Comparison of ENCODE assay signal across 3 fruit fly cellular contexts in genomic region chr3L:4731687-4732086, dm6.
TF ChIP-seq lines count a peak whose summit lies in the region.

No protein-coding gene starts in this region.

- no peak for TF ChIP-seq CTCF in whole organism, embryonic (GFP tag; optimal IDR thresholded peaks at IDR 0.05; lab: Kevin White, UChicago)

TF ChIP-seq in whole organism, embryonic, 481 proteins besides CTCF, POLR2A, EP300 and RAD21:
- TF ChIP-seq bsh (GFP tag; optimal IDR thresholded peaks at IDR 0.05; lab: Kevin White, UChicago) (peak in 1 of 2 experiments; percentile 51), Drgx (GFP tag; IDR thresholded peaks at IDR 0.05; lab: Robert Waterston, UW) (peak; percentile 39; the same call in 1 of the 2 replicates), Dref (GFP tag; IDR thresholded peaks at IDR 0.05; lab: Robert Waterston, UW) (no peak), CG17328 (GFP tag; IDR thresholded peaks at IDR 0.05; lab: Robert Waterston, UW) (no peak), CG7987 (GFP tag; optimal IDR thresholded peaks at IDR 0.05; lab: Kevin White, UChicago) (no peak), tap (tag; optimal IDR thresholded peaks at IDR 0.05; lab: Kevin White, UChicago) (no peak)

TF ChIP-seq in whole organism, prepupa, 60 proteins besides CTCF, POLR2A, EP300 and RAD21 (continues in another document):
- TF ChIP-seq CG6163 (GFP tag; IDR thresholded peaks at IDR 0.05; lab: Robert Waterston, UW), result peak; percentile 60; the same call in 1 of the 3 replicates
- no peak for TF ChIP-seq Hr38 (GFP tag; optimal IDR thresholded peaks at IDR 0.05; lab: Kevin White, UChicago)
- TF ChIP-seq Hr4 (GFP tag; optimal IDR thresholded peaks at IDR 0.05; lab: Kevin White, UChicago), result peak; percentile 62
- TF ChIP-seq CG4318 (GFP tag; optimal IDR thresholded peaks at IDR 0.05; lab: Kevin White, UChicago), result peak; percentile 52
- no peak for TF ChIP-seq Smox (GFP tag; optimal IDR thresholded peaks at IDR 0.05; lab: Kevin White, UChicago)
- no peak for TF ChIP-seq CG11762 (GFP tag; optimal IDR thresholded peaks at IDR 0.05; lab: Kevin White, UChicago; ENCODE audit: insufficient read depth)
- TF ChIP-seq Eip75B (GFP tag; optimal IDR thresholded peaks at IDR 0.05; lab: Kevin White, UChicago), result peak; percentile 70
- peak; percentile 67 for TF ChIP-seq CG8119 (GFP tag; IDR thresholded peaks at IDR 0.05; lab: Robert Waterston, UW)
- peak; percentile 9 for TF ChIP-seq Met (GFP tag; optimal IDR thresholded peaks at IDR 0.05; lab: Kevin White, UChicago)
- peak; percentile 69 for TF ChIP-seq CG32006 (GFP tag; optimal IDR thresholded peaks at IDR 0.05; lab: Kevin White, UChicago)
- no peak for TF ChIP-seq eg (GFP tag; IDR thresholded peaks at IDR 0.05; lab: Robert Waterston, UW)
- TF ChIP-seq svp (GFP tag; lab: Kevin White, UChicago), result peak; percentile 14
- no peak for TF ChIP-seq cyc (GFP tag; optimal IDR thresholded peaks at IDR 0.05; lab: Kevin White, UChicago)
- TF ChIP-seq spab (GFP tag; optimal IDR thresholded peaks at IDR 0.05; lab: Kevin White, UChicago), result peak; percentile 6
- TF ChIP-seq Gug (GFP tag; IDR thresholded peaks at IDR 0.05; lab: Robert Waterston, UW), result peak; percentile 55
- peak; percentile 77 for TF ChIP-seq CG10631 (GFP tag; optimal IDR thresholded peaks at IDR 0.05; lab: Kevin White, UChicago)
- TF ChIP-seq Eip78C (GFP tag; lab: Kevin White, UChicago), result peak; percentile 41
- TF ChIP-seq dsx (GFP tag; optimal IDR thresholded peaks at IDR 0.05; lab: Kevin White, UChicago; ENCODE audit: poor library complexity, severe bottlenecking), result peak; percentile 76
- peak; percentile 62 for TF ChIP-seq OdsH (GFP tag; optimal IDR thresholded peaks at IDR 0.05; lab: Kevin White, UChicago)
- TF ChIP-seq Lpt (GFP tag; optimal IDR thresholded peaks at IDR 0.05; lab: Kevin White, UChicago), result peak; percentile 23
- peak; percentile 61 for TF ChIP-seq net (GFP tag; optimal IDR thresholded peaks at IDR 0.05; lab: Kevin White, UChicago)
- no peak for TF ChIP-seq CG9139 (GFP tag; optimal IDR thresholded peaks at IDR 0.05; lab: Kevin White, UChicago)
- no peak for TF ChIP-seq dac (GFP tag; optimal IDR thresholded peaks at IDR 0.05; lab: Kevin White, UChicago)
- TF ChIP-seq topi (GFP tag; optimal IDR thresholded peaks at IDR 0.05; lab: Kevin White, UChicago), result no peak
- TF ChIP-seq CG8632 (GFP tag; optimal IDR thresholded peaks at IDR 0.05; lab: Kevin White, UChicago), result peak; percentile 4
- TF ChIP-seq CG6792 (GFP tag; optimal IDR thresholded peaks at IDR 0.05; lab: Kevin White, UChicago), result peak; percentile 46
- no peak for TF ChIP-seq CG31627 (GFP tag; optimal IDR thresholded peaks at IDR 0.05; lab: Kevin White, UChicago)
- TF ChIP-seq CG3919 (GFP tag; optimal IDR thresholded peaks at IDR 0.05; lab: Kevin White, UChicago), result peak; percentile 3
- TF ChIP-seq Ets21C (GFP tag; optimal IDR thresholded peaks at IDR 0.05; lab: Kevin White, UChicago), result no peak
- no peak for TF ChIP-seq Blimp-1 (GFP tag; optimal IDR thresholded peaks at IDR 0.05; lab: Kevin White, UChicago)
- TF ChIP-seq Sox14 (GFP tag; optimal IDR thresholded peaks at IDR 0.05; lab: Kevin White, UChicago), result peak; percentile 67
- TF ChIP-seq CG1621 (tag; optimal IDR thresholded peaks at IDR 0.05; lab: Kevin White, UChicago), result peak; percentile 72
- TF ChIP-seq fd59A (GFP tag; optimal IDR thresholded peaks at IDR 0.05; lab: Kevin White, UChicago), result peak; percentile 52
- TF ChIP-seq CG11902 (GFP tag; optimal IDR thresholded peaks at IDR 0.05; lab: Kevin White, UChicago), result no peak
- peak; percentile 67 for TF ChIP-seq pdm3 (GFP tag; optimal IDR thresholded peaks at IDR 0.05; lab: Kevin White, UChicago)
- no peak for TF ChIP-seq Eip93F (GFP tag; optimal IDR thresholded peaks at IDR 0.05; lab: Kevin White, UChicago)
- peak; percentile 27 for TF ChIP-seq CG10669 (GFP tag; optimal IDR thresholded peaks at IDR 0.05; lab: Kevin White, UChicago)
- TF ChIP-seq esn (GFP tag; optimal IDR thresholded peaks at IDR 0.05; lab: Kevin White, UChicago), result no peak
- TF ChIP-seq ss (GFP tag; optimal IDR thresholded peaks at IDR 0.05; lab: Kevin White, UChicago), result peak in 1 of 2 experiments; percentile 45
- TF ChIP-seq CG11294 (GFP tag; IDR thresholded peaks at IDR 0.05; lab: Robert Waterston, UW), result peak; percentile 51
- TF ChIP-seq CG15336 (GFP tag; IDR thresholded peaks at IDR 0.05; lab: Robert Waterston, UW), result peak; percentile 63
- peak; percentile 60 for TF ChIP-seq acj6 (GFP tag; optimal IDR thresholded peaks at IDR 0.05; lab: Kevin White, UChicago)
- TF ChIP-seq Ets96B (tag; optimal IDR thresholded peaks at IDR 0.05; lab: Kevin White, UChicago), result peak; percentile 27

TF ChIP-seq in whole organism, pupa, 21 proteins besides CTCF, POLR2A, EP300 and RAD21:
- TF ChIP-seq Snoo (tag; optimal IDR thresholded peaks at IDR 0.05; lab: Kevin White, UChicago) (no peak), Pif1A (GFP tag; optimal IDR thresholded peaks at IDR 0.05; lab: Kevin White, UChicago) (peak; percentile 68), CG12605 (GFP tag; IDR thresholded peaks at IDR 0.05; lab: Robert Waterston, UW) (peak; percentile 36), CG15710 (tag; optimal IDR thresholded peaks at IDR 0.05; lab: Kevin White, UChicago) (peak; percentile 73), CG8301 (tag; optimal IDR thresholded peaks at IDR 0.05; lab: Kevin White, UChicago) (peak; percentile 27), CG34367 (tag; optimal IDR thresholded peaks at IDR 0.05; lab: Kevin White, UChicago) (peak; percentile 69), CG10348 (GFP tag; IDR thresholded peaks at IDR 0.05; lab: Robert Waterston, UW) (no peak), fd96Ca (GFP tag; IDR thresholded peaks at IDR 0.05; lab: Robert Waterston, UW) (no peak), Pif1B (GFP tag; optimal IDR thresholded peaks at IDR 0.05; lab: Kevin White, UChicago) (peak; percentile 49), CG4496 (GFP tag; IDR thresholded peaks at IDR 0.05; lab: Robert Waterston, UW) (peak; percentile 69; the same call in 1 of the 3 replicates), CG9948 (tag; optimal IDR thresholded peaks at IDR 0.05; lab: Kevin White, UChicago) (peak; percentile 71), D1 (tag; optimal IDR thresholded peaks at IDR 0.05; lab: Kevin White, UChicago) (no peak), EcR (GFP tag; optimal IDR thresholded peaks at IDR 0.05; lab: Kevin White, UChicago) (no peak), gl (tag; optimal IDR thresholded peaks at IDR 0.05; lab: Kevin White, UChicago) (no peak), CG17806 (tag; optimal IDR thresholded peaks at IDR 0.05; lab: Kevin White, UChicago) (peak; percentile 65), Ets98B (GFP tag; IDR thresholded peaks at IDR 0.05; lab: Robert Waterston, UW) (peak; percentile 35; the same call in 1 of the 2 replicates), CG14655 (GFP tag; optimal IDR thresholded peaks at IDR 0.05; lab: Kevin White, UChicago) (peak; percentile 56), CG8159 (tag; optimal IDR thresholded peaks at IDR 0.05; lab: Kevin White, UChicago) (peak; percentile 48), CG32121 (GFP tag; IDR thresholded peaks at IDR 0.05; lab: Robert Waterston, UW) (no peak), rn (GFP tag; IDR thresholded peaks at IDR 0.05; lab: Robert Waterston, UW) (no peak), CG13204 (GFP tag; optimal IDR thresholded peaks at IDR 0.05; lab: Kevin White, UChicago) (no peak)
TF ChIP-seq in whole organism, pupa: peak in this region for 12.

Comparison
In these comparisons a context has a peak if more than half of its experiments do, and no peak if none do; other contexts are left out.
1. Of the 7 proteins assayed by ChIP-seq in both whole organism, embryonic and whole organism, prepupa: peak only in whole organism, embryonic: none; only in whole organism, prepupa: Gug and Lpt; in both: none; in neither: 5.